Worm (Caenorhabditis elegans) whole organism, midembryonic: ENCODE data around the gene nhr-207.

Source experiments
- T22C8.4 ChIP-seq: fragments of 200-800 bp; sonication (Bioruptor generic); IDR thresholded peaks from 2 replicates; pipeline ENCODE4 v1.3.6; 2022; ENCODE audit warnings: missing genetic modification characterization, missing compliant biosample characterization
- med-1 ChIP-seq: sonication (generic microtip); optimal IDR thresholded peaks from 2 replicates; lab custom pipeline; 2017; ENCODE audit warnings: missing genetic modification characterization, mild to moderate bottlenecking, missing compliant biosample characterization, antibody characterized with exemption, missing genetic modification reagents; ENCODE audit not compliant: insufficient read depth
- ztf-29 ChIP-seq: fragments of 200-800 bp; sonication (Bioruptor generic); IDR thresholded peaks from 2 replicates; pipeline ENCODE4 v1.3.6; 2022; ENCODE audit warnings: missing genetic modification reagents, missing genetic modification characterization, missing compliant biosample characterization

ce11 chrV:12095865-12096264 is at the start of gene nhr-207:
- no peak for TF ChIP-seq med-1 (GFP tag; lab: Kevin White, UChicago)
- no peak for TF ChIP-seq T22C8.4 (GFP tag; lab: Robert Waterston, UW)
- no peak for TF ChIP-seq ztf-29
